Fruit fly (Drosophila melanogaster) whole organism, embryonic: Measurements from ENCODE around the gene spn-B.

Experiments used
- Ada2b ChIP-seq: fragments of 200-800 bp; sonication (Bioruptor generic); IDR thresholded peaks from 2 replicates; pipeline ENCODE4 v1.3.6; 2022; ENCODE audit warnings: missing biosample characterization, missing genetic modification characterization
- CG10209 ChIP-seq: fragments of 200-800 bp; sonication (Bioruptor generic); optimal IDR thresholded peaks from 3 replicates; lab custom pipeline; 2017; ENCODE audit warnings: missing biosample characterization, mild to moderate bottlenecking, missing genetic modification characterization, missing genetic modification reagents
- CG10654 ChIP-seq: fragments of 200-800 bp; sonication (Bioruptor generic); optimal IDR thresholded peaks from 2 replicates; lab custom pipeline; 2016; ENCODE audit warnings: missing biosample characterization, missing genetic modification characterization
- CG11695 ChIP-seq: fragments of 200-800 bp; sonication (Bioruptor generic); IDR thresholded peaks from 3 replicates; pipeline ENCODE4 v1.3.6; 2022; ENCODE audit warnings: missing biosample characterization, missing genetic modification characterization
- CG13775 ChIP-seq: fragments of 200-800 bp; sonication (Bioruptor generic); optimal IDR thresholded peaks from 3 replicates; lab custom pipeline; 2017; ENCODE audit warnings: missing biosample characterization, mild to moderate bottlenecking, missing genetic modification characterization
- CG30403 ChIP-seq: fragments of 200-800 bp; sonication (Bioruptor generic); optimal IDR thresholded peaks from 3 replicates; lab custom pipeline; 2016; ENCODE audit warnings: missing biosample characterization, missing genetic modification characterization
- CG31441 ChIP-seq: fragments of 200-800 bp; sonication (Bioruptor generic); IDR thresholded peaks from 2 replicates; pipeline ENCODE4 v1.3.6; 2022; ENCODE audit warnings: missing biosample characterization, missing genetic modification characterization
- CG3281 ChIP-seq: fragments of 200-800 bp; sonication (Bioruptor generic); optimal IDR thresholded peaks from 3 replicates; lab custom pipeline; 2017; ENCODE audit warnings: missing biosample characterization, mild to moderate bottlenecking, missing genetic modification characterization
- CG3847 ChIP-seq: fragments of 200-800 bp; sonication (Bioruptor generic); IDR thresholded peaks from 2 replicates; pipeline ENCODE4 v1.3.6; 2022; ENCODE audit warnings: missing biosample characterization, missing genetic modification characterization
- CG43689 ChIP-seq: fragments of 200-800 bp; sonication (Bioruptor generic); IDR thresholded peaks from 2 replicates; pipeline ENCODE4 v1.3.6; 2022; ENCODE audit warnings: missing biosample characterization, missing genetic modification characterization
- CG5180 ChIP-seq: fragments of 200-800 bp; sonication (Bioruptor generic); optimal IDR thresholded peaks from 3 replicates; lab custom pipeline; 2017; ENCODE audit warnings: missing biosample characterization, missing genetic modification characterization, mild to moderate bottlenecking, moderate library complexity, missing genetic modification reagents
- CG6813 ChIP-seq: fragments of 200-800 bp; sonication (Bioruptor generic); optimal IDR thresholded peaks from 2 replicates; lab custom pipeline; 2017; ENCODE audit warnings: missing biosample characterization, missing genetic modification characterization, mild to moderate bottlenecking, moderate library complexity, missing genetic modification reagents
- CG7271 ChIP-seq: fragments of 200-800 bp; sonication (Bioruptor generic); optimal IDR thresholded peaks from 2 replicates; lab custom pipeline; 2018; ENCODE audit warnings: missing biosample characterization, mild to moderate bottlenecking, missing genetic modification characterization, moderate library complexity
- CG8478 ChIP-seq: fragments of >200 bp; optimal IDR thresholded peaks from 2 replicates; lab custom pipeline; 2018
- CG9797 ChIP-seq: fragments of 200-800 bp; sonication (Bioruptor generic); optimal IDR thresholded peaks from 3 replicates; lab custom pipeline; 2018; ENCODE audit warnings: missing biosample characterization, mild to moderate bottlenecking, missing genetic modification characterization
- CHES-1-like ChIP-seq: fragments of 200-800 bp; sonication (Bioruptor generic); optimal IDR thresholded peaks from 2 replicates; lab custom pipeline; 2016; ENCODE audit warnings: missing biosample characterization, missing genetic modification characterization
- D ChIP-seq, 2 experiments: fragments of 200-800 bp in 1 of 2; fragments of >200 bp in 1 of 2; sonication (Bioruptor generic) in 1 of 2; optimal IDR thresholded peaks; 2 replicates in 1 of 2; 3 replicates in 1 of 2; lab custom pipeline; 2017; ENCODE audit warnings: mild to moderate bottlenecking in 1 of 2, missing biosample characterization in 1 of 2, missing genetic modification characterization in 1 of 2, missing genetic modification reagents in 1 of 2
- Dad ChIP-seq: fragments of 200-800 bp; sonication (Bioruptor generic); optimal IDR thresholded peaks from 3 replicates; lab custom pipeline; 2016; ENCODE audit warnings: missing biosample characterization, missing genetic modification characterization
- Ets65A ChIP-seq: fragments of 200-800 bp; sonication (Bioruptor generic); peaks from one replicate; lab custom pipeline; 2016; ENCODE audit warnings: missing biosample characterization, missing genetic modification characterization
- HHEX ChIP-seq: fragments of 200-800 bp; sonication (Bioruptor generic); optimal IDR thresholded peaks from 3 replicates; lab custom pipeline; 2017; ENCODE audit warnings: missing biosample characterization, mild to moderate bottlenecking, missing genetic modification characterization, missing genetic modification reagents
- HLH4C ChIP-seq: fragments of 200-800 bp; sonication (Bioruptor generic); IDR thresholded peaks from 3 replicates; pipeline ENCODE4 v1.3.6; 2022; ENCODE audit warnings: missing biosample characterization, missing genetic modification characterization; ENCODE audit not compliant: partially characterized antibody
- HmgZ ChIP-seq: fragments of 200-800 bp; sonication (Bioruptor generic); optimal IDR thresholded peaks from 2 replicates; lab custom pipeline; 2018; ENCODE audit warnings: missing biosample characterization, mild to moderate bottlenecking, missing genetic modification characterization
- Jarid2 ChIP-seq: fragments of 200-800 bp; sonication (Bioruptor generic); optimal IDR thresholded peaks from 3 replicates; lab custom pipeline; 2017; ENCODE audit warnings: mild to moderate bottlenecking, missing biosample characterization, missing genetic modification reagents, missing genetic modification characterization
- Lpt ChIP-seq: fragments of >200 bp; optimal IDR thresholded peaks from 2 replicates; lab custom pipeline; 2018; ENCODE audit warnings: missing biosample characterization, missing genetic modification characterization
- Mad ChIP-seq: fragments of 200-800 bp; sonication (Bioruptor generic); optimal IDR thresholded peaks from 2 replicates; lab custom pipeline; 2016; ENCODE audit warnings: missing biosample characterization, missing genetic modification characterization
- Opbp ChIP-seq: fragments of 200-800 bp; sonication (Bioruptor generic); IDR thresholded peaks from 3 replicates; pipeline ENCODE4 v1.3.6; 2022; ENCODE audit warnings: missing biosample characterization, missing genetic modification characterization; ENCODE audit not compliant: partially characterized antibody
- Ravus ChIP-seq: fragments of 200-800 bp; sonication (Bioruptor generic); IDR thresholded peaks from 2 replicates; pipeline ENCODE4 v1.3.6; 2022; ENCODE audit warnings: missing biosample characterization, missing genetic modification characterization
- Spps ChIP-seq: fragments of 200-800 bp; sonication (Bioruptor generic); optimal IDR thresholded peaks from 2 replicates; lab custom pipeline; 2018; ENCODE audit warnings: missing biosample characterization, mild to moderate bottlenecking, missing genetic modification characterization
- ab ChIP-seq: fragments of 200-800 bp; sonication (Bioruptor generic); optimal IDR thresholded peaks from 2 replicates; lab custom pipeline; 2016; ENCODE audit warnings: missing biosample characterization, missing genetic modification characterization
- cwo ChIP-seq: fragments of 200-800 bp; sonication (Bioruptor generic); optimal IDR thresholded peaks from 3 replicates; lab custom pipeline; 2017; ENCODE audit warnings: missing biosample characterization, missing genetic modification characterization, mild to moderate bottlenecking, moderate library complexity, missing genetic modification reagents
- da ChIP-seq: fragments of 200-800 bp; sonication (Bioruptor generic); optimal IDR thresholded peaks from 2 replicates; lab custom pipeline; 2016; ENCODE audit warnings: missing biosample characterization, missing genetic modification characterization
- dm ChIP-seq: fragments of 200-800 bp; sonication (Bioruptor generic); optimal IDR thresholded peaks from 3 replicates; lab custom pipeline; 2016; ENCODE audit warnings: missing biosample characterization, missing genetic modification characterization
- ems ChIP-seq: fragments of 200-800 bp; sonication (Bioruptor generic); optimal IDR thresholded peaks from 3 replicates; lab custom pipeline; 2016; ENCODE audit warnings: missing biosample characterization, missing genetic modification characterization
- esg ChIP-seq: fragments of 200-800 bp; sonication (Bioruptor generic); conservative IDR thresholded peaks from 2 replicates; pipeline ENCODE4 v1.3.6; 2022; ENCODE audit warnings: missing biosample characterization, missing genetic modification characterization
- fd102C ChIP-seq: fragments of 200-800 bp; sonication (Bioruptor generic); optimal IDR thresholded peaks from 2 replicates; lab custom pipeline; 2018; ENCODE audit warnings: missing biosample characterization, mild to moderate bottlenecking, missing genetic modification characterization, moderate library complexity
- fu2 ChIP-seq: fragments of 200-800 bp; sonication (Bioruptor generic); optimal IDR thresholded peaks from 2 replicates; lab custom pipeline; 2016; ENCODE audit warnings: missing biosample characterization, missing genetic modification characterization
- grau ChIP-seq: fragments of 200-800 bp; optimal IDR thresholded peaks from 3 replicates; lab custom pipeline; 2019; ENCODE audit warnings: missing biosample characterization, mild to moderate bottlenecking, missing genetic modification characterization, moderate library complexity
- hkb ChIP-seq, 2 experiments: fragments of 200-800 bp in 1 of 2; fragments of >200 bp in 1 of 2; sonication (Bioruptor generic) in 1 of 2; IDR thresholded peaks in 1 of 2; optimal IDR thresholded peaks in 1 of 2; 2 replicates each; pipeline versions ENCODE4 v1.3.6 to Lab custom; 2017 to 2022; ENCODE audit warnings: missing biosample characterization in 1 of 2, missing genetic modification characterization in 1 of 2
- insv ChIP-seq, 2 experiments: fragments of 200-800 bp; sonication (Bioruptor generic); optimal IDR thresholded peaks; 3 replicates each; lab custom pipeline; 2016 to 2018; ENCODE audit warnings: missing biosample characterization in 2 of 2, missing genetic modification characterization in 2 of 2
- lbe ChIP-seq: fragments of 200-800 bp; sonication (Bioruptor generic); optimal IDR thresholded peaks from 2 replicates; lab custom pipeline; 2016; ENCODE audit warnings: missing biosample characterization, mild to moderate bottlenecking, missing genetic modification characterization
- mam ChIP-seq: fragments of 200-800 bp; sonication (Bioruptor generic); optimal IDR thresholded peaks from 3 replicates; lab custom pipeline; 2016; ENCODE audit warnings: missing biosample characterization, missing genetic modification characterization
- onecut ChIP-seq: fragments of 200-800 bp; sonication (Bioruptor generic); IDR thresholded peaks from 2 replicates; pipeline ENCODE4 v1.3.6; 2022; ENCODE audit warnings: missing biosample characterization, missing genetic modification characterization
- pan ChIP-seq, 4 experiments: fragments of >200 bp in 3 of 4; fragments of 200-800 bp in 1 of 4; sonication (Bioruptor generic) in 1 of 4; optimal IDR thresholded peaks in 3 of 4; IDR thresholded peaks in 1 of 4; 2 replicates each; pipeline versions ENCODE4 v1.3.6 to Lab custom; 2017 to 2022; ENCODE audit warnings: missing biosample characterization in 2 of 4, missing genetic modification characterization in 2 of 4, mixed read lengths in 1 of 4
- pzg ChIP-seq: fragments of 200-800 bp; sonication (Bioruptor generic); optimal IDR thresholded peaks from 3 replicates; lab custom pipeline; 2018; ENCODE audit warnings: missing biosample characterization, mild to moderate bottlenecking, missing genetic modification characterization, moderate library complexity
- ro ChIP-seq: fragments of 200-800 bp; sonication (Bioruptor generic); IDR thresholded peaks from 2 replicates; pipeline ENCODE4 v1.3.6; 2022; ENCODE audit warnings: missing biosample characterization, missing genetic modification characterization
- scrt ChIP-seq: fragments of 200-800 bp; sonication (Bioruptor generic); optimal IDR thresholded peaks from 2 replicates; lab custom pipeline; 2018; ENCODE audit warnings: missing biosample characterization, mild to moderate bottlenecking, missing genetic modification characterization, moderate library complexity
- trh ChIP-seq: fragments of 200-800 bp; sonication (Bioruptor generic); optimal IDR thresholded peaks from 2 replicates; lab custom pipeline; 2016; ENCODE audit warnings: missing biosample characterization, missing genetic modification characterization
- unc-4 ChIP-seq: fragments of 200-800 bp; sonication (Bioruptor generic); IDR thresholded peaks from 2 replicates; pipeline ENCODE4 v1.3.6; 2022; ENCODE audit warnings: missing biosample characterization, missing genetic modification characterization; ENCODE audit not compliant: partially characterized antibody

The spn-B gene

DNA sequence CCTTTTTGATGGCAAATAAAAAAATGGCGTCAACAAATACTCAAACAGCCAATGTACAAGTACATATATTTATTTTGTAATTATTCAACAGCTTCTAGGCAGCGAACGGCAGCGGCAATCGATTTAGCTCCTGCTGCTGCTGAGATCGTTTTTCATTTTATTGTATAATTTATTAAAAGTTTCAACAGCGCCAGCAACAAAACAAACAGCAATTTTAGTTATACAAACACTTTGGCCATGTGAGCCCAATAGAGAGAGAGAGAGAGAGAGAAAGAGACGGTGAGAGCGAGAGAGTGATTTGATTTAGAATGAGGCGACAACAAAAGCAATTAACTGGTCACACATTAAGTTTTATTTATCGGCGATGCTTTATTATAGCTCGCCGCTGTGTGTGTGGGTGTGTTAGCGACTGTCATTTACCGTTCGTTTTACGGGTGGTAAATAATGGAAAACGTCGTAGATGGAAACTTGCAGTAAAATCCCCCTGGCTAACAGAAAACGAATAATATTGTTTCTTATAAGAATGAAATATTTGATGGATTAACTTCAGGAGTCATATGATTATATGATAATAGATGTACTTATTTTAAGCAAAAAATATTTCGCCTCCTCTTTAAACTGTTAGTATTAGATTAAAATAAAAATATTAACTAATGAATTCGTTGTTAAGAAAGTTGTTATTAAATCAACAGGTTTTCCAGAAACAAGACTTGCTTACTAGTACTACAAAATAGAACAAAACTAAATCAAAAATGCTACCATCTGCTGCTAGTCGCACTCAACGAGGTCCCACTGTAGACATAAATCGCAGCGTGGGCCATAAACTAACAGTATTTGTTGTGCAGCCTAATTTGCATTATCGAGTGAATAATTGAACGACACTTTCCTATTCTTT is 42.5 kb upstream of the spn-B start (continued):
- no peak for TF ChIP-seq pan (optimal IDR thresholded peaks at IDR 0.05; lab: Kevin White, UChicago)
- TF ChIP-seq pan (GFP tag; optimal IDR thresholded peaks at IDR 0.05 in 1 of 2, IDR thresholded peaks at IDR 0.05 in 1 of 2): no peak
- TF ChIP-seq HmgZ (tag; lab: Kevin White, UChicago): peak; percentile 1
- no peak for TF ChIP-seq CG10209 (GFP tag; lab: Kevin White, UChicago)
- no peak for TF ChIP-seq CHES-1-like
- peak; percentile 13 for TF ChIP-seq CG13775 (GFP tag; lab: Kevin White, UChicago)
- no peak for TF ChIP-seq HLH4C (GFP tag; lab: Robert Waterston, UW)
- no peak for TF ChIP-seq CG5180 (GFP tag; lab: Kevin White, UChicago)
- no peak for TF ChIP-seq hkb (optimal IDR thresholded peaks at IDR 0.05; lab: Kevin White, UChicago)
- no peak for TF ChIP-seq hkb (GFP tag; IDR thresholded peaks at IDR 0.05; lab: Robert Waterston, UW)
- no peak for TF ChIP-seq Ada2b (GFP tag; lab: Robert Waterston, UW)
- TF ChIP-seq pzg (GFP tag; lab: Kevin White, UChicago): no peak
- no peak for TF ChIP-seq Opbp
- TF ChIP-seq CG6813 (GFP tag; lab: Kevin White, UChicago): peak; percentile 16
- peak; percentile 10 for TF ChIP-seq trh (GFP tag; lab: Kevin White, UChicago)
- no peak for TF ChIP-seq CG8478 (lab: Kevin White, UChicago)
- no peak for TF ChIP-seq unc-4
- no peak for TF ChIP-seq CG10654
- TF ChIP-seq CG30403 (GFP tag; lab: Kevin White, UChicago): peak; percentile 25
- TF ChIP-seq Lpt: no peak
- no peak for TF ChIP-seq Spps
- no peak for TF ChIP-seq Mad (GFP tag; lab: Kevin White, UChicago)
- TF ChIP-seq grau (tag; lab: Kevin White, UChicago): peak; percentile 89
- no peak for TF ChIP-seq HHEX
- TF ChIP-seq lbe (GFP tag; lab: Kevin White, UChicago): no peak
- peak; percentile 9 for TF ChIP-seq CG3281 (GFP tag; lab: Kevin White, UChicago)
- no peak for TF ChIP-seq dm (GFP tag; lab: Kevin White, UChicago)
- peak; percentile 14; the same call in 1 of the 2 replicates for TF ChIP-seq onecut (GFP tag; lab: Robert Waterston, UW)
- no peak for TF ChIP-seq ems (GFP tag; lab: Kevin White, UChicago)
- no peak for TF ChIP-seq CG43689 (GFP tag; lab: Robert Waterston, UW)
- no peak for TF ChIP-seq CG11695
- no peak for TF ChIP-seq ro (GFP tag; lab: Robert Waterston, UW)
- TF ChIP-seq fu2 (GFP tag; lab: Kevin White, UChicago): no peak
- TF ChIP-seq mam (GFP tag; lab: Kevin White, UChicago): peak; percentile 6
- no peak for TF ChIP-seq CG3847 (GFP tag; lab: Robert Waterston, UW)
- no peak for TF ChIP-seq da (GFP tag; lab: Kevin White, UChicago)
- TF ChIP-seq scrt: no peak
- peak; percentile 21 for TF ChIP-seq cwo (GFP tag; lab: Kevin White, UChicago)
- no peak for TF ChIP-seq D (optimal IDR thresholded peaks at IDR 0.05; lab: Kevin White, UChicago)
- TF ChIP-seq D (GFP tag; optimal IDR thresholded peaks at IDR 0.05; lab: Kevin White, UChicago): no peak
- no peak for TF ChIP-seq esg (GFP tag; lab: Robert Waterston, UW)
- no peak for TF ChIP-seq CG31441 (GFP tag; lab: Robert Waterston, UW)
- no peak for TF ChIP-seq Ets65A (GFP tag; lab: Kevin White, UChicago)
- no peak for TF ChIP-seq CG9797 (GFP tag; lab: Kevin White, UChicago)
- no peak for TF ChIP-seq CG7271 (tag; lab: Kevin White, UChicago)
- no peak for TF ChIP-seq Jarid2 (GFP tag; lab: Kevin White, UChicago)
- TF ChIP-seq ab (GFP tag; lab: Kevin White, UChicago): no peak
- TF ChIP-seq Dad (GFP tag; lab: Kevin White, UChicago): no peak
- TF ChIP-seq insv (GFP tag; optimal IDR thresholded peaks at IDR 0.05; lab: Kevin White, UChicago): no peak
- TF ChIP-seq fd102C (GFP tag; lab: Kevin White, UChicago): no peak
- no peak for TF ChIP-seq Ravus (GFP tag; lab: Robert Waterston, UW)
